Worm (Caenorhabditis elegans): Measurements from ENCODE around the gene Y6G8.15.
"Not testable (repeated sequence)": the region's sequence is repeated elsewhere in the genome, so short reads cannot be mapped to it uniquely, and the experiment has no call there.

The Y6G8.15 gene

ce11 chrV:17595691-17596090 lies 14.7 kb downstream of the Y6G8.15 start:
- TF ChIP-seq snpc-4 (tag; optimal IDR thresholded peaks at IDR 0.05): no peak
- no peak for TF ChIP-seq sem-2 (GFP tag; optimal IDR thresholded peaks at IDR 0.05)
- TF ChIP-seq nhr-76 (tag; optimal IDR thresholded peaks at IDR 0.05): no peak
- no peak for TF ChIP-seq lsy-2 (tag; optimal IDR thresholded peaks at IDR 0.05)
- no peak for TF ChIP-seq nhr-2 (tag; optimal IDR thresholded peaks at IDR 0.05)
- TF ChIP-seq hlh-1 (tag; optimal IDR thresholded peaks at IDR 0.05): no peak
- no peak for TF ChIP-seq blmp-1 (tag; optimal IDR thresholded peaks at IDR 0.05)
- no peak for TF ChIP-seq ces-1 (GFP tag; optimal IDR thresholded peaks at IDR 0.05)
- TF ChIP-seq unc-39 (tag; optimal IDR thresholded peaks at IDR 0.05): no peak
- TF ChIP-seq zip-8 (tag; optimal IDR thresholded peaks at IDR 0.05): no peak
- TF ChIP-seq lin-13 (tag; optimal IDR thresholded peaks at IDR 0.05): no peak
- no peak for TF ChIP-seq flh-1 (GFP tag; optimal IDR thresholded peaks at IDR 0.05)
- TF ChIP-seq lin-32 (GFP tag; optimal IDR thresholded peaks at IDR 0.05): no peak
- TF ChIP-seq mep-1 (tag; optimal IDR thresholded peaks at IDR 0.05): no peak

- not testable (repeated sequence) for TF ChIP-seq unc-62 (GFP tag; optimal IDR thresholded peaks at IDR 0.05); nhr-76 (tag; optimal IDR thresholded peaks at IDR 0.05); ztf-11 (tag; optimal IDR thresholded peaks at IDR 0.05)
Measured at ce11 chrV:17584352-17584843, 26.0 kb downstream of the Y6G8.15 start, which contains the start of gene fbxa-133. fbxa-133 (plus strand) TSS chrV:17584793.

ce11 chrV:17580017-17580416 lies 30.4 kb downstream of the Y6G8.15 start:
- TF ChIP-seq M03D4.4 (tag; optimal IDR thresholded peaks at IDR 0.05) (no peak), snpc-4 (tag; optimal IDR thresholded peaks at IDR 0.05) (no peak), ceh-43 (GFP tag; optimal IDR thresholded peaks at IDR 0.05) (no peak), nhr-12 (tag; optimal IDR thresholded peaks at IDR 0.05) (no peak), ztf-11 (tag; optimal IDR thresholded peaks at IDR 0.05) (no peak), bed-3 (GFP tag; optimal IDR thresholded peaks at IDR 0.05) (no peak), cnd-1 (tag; optimal IDR thresholded peaks at IDR 0.05) (no peak), nhr-237 (tag; optimal IDR thresholded peaks at IDR 0.05) (no peak), unc-39 (tag; optimal IDR thresholded peaks at IDR 0.05) (no peak), flh-1 (GFP tag; optimal IDR thresholded peaks at IDR 0.05) (no peak), tbx-8 (GFP tag; optimal IDR thresholded peaks at IDR 0.05) (no peak), lin-32 (GFP tag; optimal IDR thresholded peaks at IDR 0.05) (no peak), nhr-76 (tag; optimal IDR thresholded peaks at IDR 0.05) (no peak), nhr-28 (tag; optimal IDR thresholded peaks at IDR 0.05) (no peak), unc-62 (GFP tag; optimal IDR thresholded peaks at IDR 0.05) (no peak), ces-1 (GFP tag; optimal IDR thresholded peaks at IDR 0.05) (no peak), lin-13 (tag; optimal IDR thresholded peaks at IDR 0.05) (no peak), unc-120 (tag; optimal IDR thresholded peaks at IDR 0.05; ENCODE audit: poor library complexity, severe bottlenecking) (no peak), sptf-1 (tag; optimal IDR thresholded peaks at IDR 0.05) (no peak), drap-1 (GFP tag; optimal IDR thresholded peaks at IDR 0.05) (no peak)

- TF ChIP-seq ceh-39 (tag; optimal IDR thresholded peaks at IDR 0.05): no peak
- TF ChIP-seq bed-3 (GFP tag; optimal IDR thresholded peaks at IDR 0.05): no peak
Measured at ce11 chrV:17566850-17567249, 43.6 kb downstream of the Y6G8.15 start, which contains the start of gene C38D9.2. C38D9.2 (plus strand) TSS chrV:17567150.

- TF ChIP-seq blmp-1 (tag; optimal IDR thresholded peaks at IDR 0.05): no peak
- TF ChIP-seq lin-32 (GFP tag; optimal IDR thresholded peaks at IDR 0.05): no peak
- TF ChIP-seq unc-120 (tag; optimal IDR thresholded peaks at IDR 0.05; ENCODE audit: poor library complexity, severe bottlenecking): no peak
- no peak for TF ChIP-seq nhr-2 (tag; optimal IDR thresholded peaks at IDR 0.05)
- TF ChIP-seq cnd-1 (tag; optimal IDR thresholded peaks at IDR 0.05): no peak
- no peak for TF ChIP-seq ham-2 (GFP tag; optimal IDR thresholded peaks at IDR 0.05)
- TF ChIP-seq sptf-1 (tag; optimal IDR thresholded peaks at IDR 0.05): no peak
- no peak for TF ChIP-seq nhr-76 (tag; optimal IDR thresholded peaks at IDR 0.05)
- TF ChIP-seq unc-62 (GFP tag; optimal IDR thresholded peaks at IDR 0.05): no peak
- no peak for TF ChIP-seq snpc-4 (tag; optimal IDR thresholded peaks at IDR 0.05)
- no peak for TF ChIP-seq ces-1 (GFP tag; optimal IDR thresholded peaks at IDR 0.05)
- no peak for TF ChIP-seq mab-5 (tag; optimal IDR thresholded peaks at IDR 0.05)
- TF ChIP-seq ztf-11 (tag; optimal IDR thresholded peaks at IDR 0.05): no peak
- TF ChIP-seq mls-2 (tag; optimal IDR thresholded peaks at IDR 0.05): no peak
- TF ChIP-seq M03D4.4 (tag; optimal IDR thresholded peaks at IDR 0.05): no peak
- no peak for TF ChIP-seq tbx-8 (GFP tag; optimal IDR thresholded peaks at IDR 0.05)
- no peak for TF ChIP-seq nhr-28 (tag; optimal IDR thresholded peaks at IDR 0.05)
- no peak for TF ChIP-seq zip-8 (tag; optimal IDR thresholded peaks at IDR 0.05)
Measured at ce11 chrV:17565903-17566302, 44.5 kb downstream of the Y6G8.15 start, which contains the start of gene fbxa-171. fbxa-171 (minus strand) TSS chrV:17566003.
